Worm (Caenorhabditis elegans): ENCODE measurements around the gene str-5.

DNA sequence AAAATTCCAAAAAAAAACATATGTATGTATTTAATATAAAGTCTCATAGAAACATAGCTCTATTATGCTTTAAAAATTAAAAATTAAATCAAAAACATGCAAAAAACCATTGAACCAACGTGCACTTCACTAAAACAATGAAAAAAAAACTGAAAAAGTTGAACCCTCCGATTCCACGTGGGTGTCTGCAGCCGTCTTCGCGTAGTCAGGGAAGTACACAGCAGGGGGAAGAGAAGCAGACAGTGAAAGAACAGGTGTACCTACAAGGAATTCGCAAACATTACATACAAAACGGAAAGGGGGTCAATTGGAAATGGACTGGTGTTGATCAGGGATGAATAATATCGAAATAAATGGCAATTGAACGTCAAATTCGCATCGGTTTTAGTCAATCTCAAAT lies 20.9 kb downstream of the str-5 start:
- TF ChIP-seq fos-1 (tag; optimal IDR thresholded peaks at IDR 0.05), result no peak
- no peak for TF ChIP-seq lin-11 (tag; optimal IDR thresholded peaks at IDR 0.05)
- TF ChIP-seq nhr-237 (tag; optimal IDR thresholded peaks at IDR 0.05), result no peak
- peak in 1 of 2 experiments; percentile 1 for TF ChIP-seq mdl-1 (tag; optimal IDR thresholded peaks at IDR 0.05)
- TF ChIP-seq nhr-77 (tag; optimal IDR thresholded peaks at IDR 0.05), result no peak
- TF ChIP-seq alr-1 (tag; optimal IDR thresholded peaks at IDR 0.05), result no peak
- no peak for TF ChIP-seq aly-2 (tag; optimal IDR thresholded peaks at IDR 0.05)
- TF ChIP-seq elt-1 (tag; optimal IDR thresholded peaks at IDR 0.05), result no peak
- no peak for TF ChIP-seq ama-1 (optimal IDR thresholded peaks at IDR 0.05)

Measured in whole organism, L2 larva.